Fruit fly (Drosophila melanogaster) whole organism, embryonic: ENCODE results near the gene Prosbeta2R2.

Source experiments
- Antp ChIP-seq: fragments of 200-800 bp; sonication (Bioruptor generic); optimal IDR thresholded peaks from 3 replicates; lab custom pipeline; 2016; ENCODE audit warnings: missing biosample characterization, missing genetic modification characterization
- B-H1 ChIP-seq: fragments of 200-800 bp; sonication (Bioruptor generic); IDR thresholded peaks from 3 replicates; pipeline ENCODE4 v1.3.6; 2022; ENCODE audit warnings: missing biosample characterization, missing genetic modification characterization
- C15 ChIP-seq: fragments of 200-800 bp; sonication (Bioruptor generic); IDR thresholded peaks from 3 replicates; pipeline ENCODE4 v1.3.6; 2022; ENCODE audit warnings: missing biosample characterization, missing genetic modification characterization
- CG10147 ChIP-seq: fragments of 200-800 bp; sonication (Bioruptor generic); optimal IDR thresholded peaks from 2 replicates; lab custom pipeline; 2019; ENCODE audit warnings: missing biosample characterization, mild to moderate bottlenecking, missing genetic modification characterization, moderate library complexity
- CG10959 ChIP-seq: fragments of 200-800 bp; sonication (Bioruptor generic); IDR thresholded peaks from 2 replicates; pipeline ENCODE4 v1.3.6; 2022; ENCODE audit warnings: missing biosample characterization, missing genetic modification characterization
- CG10979 ChIP-seq: fragments of 200-800 bp; sonication (Bioruptor generic); optimal IDR thresholded peaks from 2 replicates; lab custom pipeline; 2018; ENCODE audit warnings: missing biosample characterization, mild to moderate bottlenecking, missing genetic modification characterization, moderate library complexity
- CG11696 ChIP-seq: fragments of 200-800 bp; sonication (Bioruptor generic); IDR thresholded peaks from 2 replicates; pipeline ENCODE4 v1.3.6; 2022; ENCODE audit warnings: missing biosample characterization, missing genetic modification characterization
- CG12236 ChIP-seq: fragments of 200-800 bp; sonication (Bioruptor generic); optimal IDR thresholded peaks from 2 replicates; lab custom pipeline; 2016; ENCODE audit warnings: missing biosample characterization, missing genetic modification characterization
- CG12659 ChIP-seq: fragments of 200-800 bp; sonication (Bioruptor generic); optimal IDR thresholded peaks from 3 replicates; lab custom pipeline; 2017; ENCODE audit warnings: mild to moderate bottlenecking, missing biosample characterization, missing genetic modification reagents, missing genetic modification characterization
- CG13296 ChIP-seq: fragments of 200-800 bp; sonication (Bioruptor generic); optimal IDR thresholded peaks from 3 replicates; lab custom pipeline; 2018; ENCODE audit warnings: missing biosample characterization, mild to moderate bottlenecking, missing genetic modification characterization
- CG14710 ChIP-seq: fragments of 200-800 bp; sonication (Bioruptor generic); optimal IDR thresholded peaks from 3 replicates; lab custom pipeline; 2019; ENCODE audit warnings: missing biosample characterization, mild to moderate bottlenecking, missing genetic modification characterization, moderate library complexity
- CG14965 ChIP-seq: fragments of 200-800 bp; sonication (Bioruptor generic); optimal IDR thresholded peaks from 2 replicates; lab custom pipeline; 2016; ENCODE audit warnings: missing biosample characterization, missing genetic modification characterization, borderline replicate concordance
- CG17359 ChIP-seq: fragments of 200-800 bp; sonication (Bioruptor generic); optimal IDR thresholded peaks from 3 replicates; lab custom pipeline; 2018; ENCODE audit warnings: missing biosample characterization, mild to moderate bottlenecking, missing genetic modification characterization, moderate library complexity
- CG17385 ChIP-seq: fragments of 200-800 bp; sonication (Bioruptor generic); optimal IDR thresholded peaks from 3 replicates; lab custom pipeline; 2018; ENCODE audit warnings: missing biosample characterization, mild to moderate bottlenecking, missing genetic modification characterization
- CG17829 ChIP-seq: fragments of 200-800 bp; optimal IDR thresholded peaks from 2 replicates; lab custom pipeline; 2019; ENCODE audit warnings: missing biosample characterization, mild to moderate bottlenecking, missing genetic modification characterization, moderate library complexity
- CG1832 ChIP-seq: fragments of 200-800 bp; sonication (Bioruptor generic); optimal IDR thresholded peaks from 2 replicates; lab custom pipeline; 2017; ENCODE audit warnings: missing biosample characterization, mild to moderate bottlenecking, missing genetic modification characterization, inconsistent platforms
- CG3065 ChIP-seq: fragments of 200-800 bp; sonication (Bioruptor generic); optimal IDR thresholded peaks from 2 replicates; lab custom pipeline; 2016; ENCODE audit warnings: missing biosample characterization, missing genetic modification characterization
- CG31224 ChIP-seq: fragments of 200-800 bp; sonication (Bioruptor generic); IDR thresholded peaks from 2 replicates; pipeline ENCODE4 v1.3.6; 2022; ENCODE audit warnings: missing biosample characterization, missing genetic modification characterization
- CG33213 ChIP-seq: fragments of 200-800 bp; sonication (Bioruptor generic); optimal IDR thresholded peaks from 3 replicates; lab custom pipeline; 2016; ENCODE audit warnings: missing biosample characterization, missing genetic modification characterization
- CG3838 ChIP-seq: fragments of 200-800 bp; sonication (Bioruptor generic); optimal IDR thresholded peaks from 3 replicates; lab custom pipeline; 2016; ENCODE audit warnings: missing biosample characterization, missing genetic modification characterization
- CG5180 ChIP-seq: fragments of 200-800 bp; sonication (Bioruptor generic); optimal IDR thresholded peaks from 3 replicates; lab custom pipeline; 2017; ENCODE audit warnings: missing biosample characterization, missing genetic modification characterization, mild to moderate bottlenecking, moderate library complexity, missing genetic modification reagents
- CG6254 ChIP-seq: fragments of 200-800 bp; sonication (Bioruptor generic); optimal IDR thresholded peaks from 3 replicates; lab custom pipeline; 2017; ENCODE audit warnings: mild to moderate bottlenecking, missing biosample characterization, missing genetic modification reagents, missing genetic modification characterization
- CG6654 ChIP-seq: fragments of 200-800 bp; sonication (Bioruptor generic); optimal IDR thresholded peaks from 2 replicates; lab custom pipeline; 2017; ENCODE audit warnings: missing biosample characterization, mild to moderate bottlenecking, missing genetic modification characterization
- CG6765 ChIP-seq: fragments of 200-800 bp; sonication (Bioruptor generic); optimal IDR thresholded peaks from 3 replicates; lab custom pipeline; 2017; ENCODE audit warnings: missing biosample characterization, mild to moderate bottlenecking, missing genetic modification characterization
- CG7963 ChIP-seq: fragments of 200-800 bp; sonication (Bioruptor generic); IDR thresholded peaks from 3 replicates; pipeline ENCODE4 v1.3.6; 2022; ENCODE audit warnings: missing biosample characterization, missing genetic modification characterization; ENCODE audit not compliant: partially characterized antibody
- CG9727 ChIP-seq: fragments of 200-800 bp; sonication (Bioruptor generic); optimal IDR thresholded peaks from 3 replicates; lab custom pipeline; 2017; ENCODE audit warnings: missing biosample characterization, mild to moderate bottlenecking, missing genetic modification characterization
- Dek ChIP-seq: fragments of 200-800 bp; sonication (Bioruptor generic); optimal IDR thresholded peaks from 3 replicates; lab custom pipeline; 2019; ENCODE audit warnings: missing biosample characterization, mild to moderate bottlenecking, missing genetic modification characterization, moderate library complexity
- Dp ChIP-seq: fragments of 200-800 bp; sonication (Bioruptor generic); optimal IDR thresholded peaks from 2 replicates; lab custom pipeline; 2018; ENCODE audit warnings: missing biosample characterization, mild to moderate bottlenecking, missing genetic modification characterization, moderate library complexity
- Lpt ChIP-seq: fragments of >200 bp; optimal IDR thresholded peaks from 2 replicates; lab custom pipeline; 2018; ENCODE audit warnings: missing biosample characterization, missing genetic modification characterization
- Med ChIP-seq: fragments of 200-800 bp; sonication (Bioruptor generic); peaks from one replicate; lab custom pipeline; 2016; ENCODE audit warnings: missing biosample characterization, missing genetic modification characterization, mild to moderate bottlenecking, inconsistent platforms, moderate library complexity
- Neu2 ChIP-seq: fragments of 200-800 bp; sonication (Bioruptor generic); optimal IDR thresholded peaks from 3 replicates; lab custom pipeline; 2016; ENCODE audit warnings: missing biosample characterization, missing genetic modification characterization, borderline replicate concordance
- Ptx1 ChIP-seq: fragments of 200-800 bp; sonication (Bioruptor generic); IDR thresholded peaks from 2 replicates; pipeline ENCODE4 v1.3.6; 2022; ENCODE audit warnings: missing biosample characterization, missing genetic modification characterization
- Sox100B ChIP-seq: fragments of 200-800 bp; sonication (Bioruptor generic); optimal IDR thresholded peaks from 3 replicates; lab custom pipeline; 2018; ENCODE audit warnings: missing biosample characterization, mild to moderate bottlenecking, missing genetic modification characterization
- Sox102F ChIP-seq: fragments of 200-800 bp; sonication (Bioruptor generic); optimal IDR thresholded peaks from 2 replicates; lab custom pipeline; 2018; ENCODE audit warnings: missing biosample characterization, mild to moderate bottlenecking, missing genetic modification characterization, moderate library complexity
- TFAM ChIP-seq: fragments of 200-800 bp; sonication (Bioruptor generic); optimal IDR thresholded peaks from 2 replicates; lab custom pipeline; 2017; ENCODE audit warnings: missing biosample characterization, missing genetic modification characterization, inconsistent platforms
- bsh ChIP-seq, 2 experiments: fragments of 200-800 bp; sonication (Bioruptor generic); optimal IDR thresholded peaks; 2 replicates each; lab custom pipeline; 2017 to 2018; ENCODE audit warnings: mild to moderate bottlenecking in 2 of 2, missing biosample characterization in 2 of 2, missing genetic modification characterization in 2 of 2, moderate library complexity in 1 of 2
- dati ChIP-seq: fragments of 200-800 bp; sonication (Bioruptor generic); IDR thresholded peaks from 2 replicates; pipeline ENCODE4 v1.3.6; 2022; ENCODE audit warnings: missing biosample characterization, missing genetic modification characterization
- gfzf ChIP-seq: fragments of 200-800 bp; sonication (Bioruptor generic); optimal IDR thresholded peaks from 2 replicates; lab custom pipeline; 2016; ENCODE audit warnings: missing biosample characterization, mild to moderate bottlenecking, missing genetic modification characterization, moderate library complexity
- insv ChIP-seq, 2 experiments: fragments of 200-800 bp; sonication (Bioruptor generic); optimal IDR thresholded peaks; 3 replicates each; lab custom pipeline; 2016 to 2018; ENCODE audit warnings: missing biosample characterization in 2 of 2, missing genetic modification characterization in 2 of 2
- lbe ChIP-seq: fragments of 200-800 bp; sonication (Bioruptor generic); optimal IDR thresholded peaks from 2 replicates; lab custom pipeline; 2016; ENCODE audit warnings: missing biosample characterization, mild to moderate bottlenecking, missing genetic modification characterization
- lilli ChIP-seq: fragments of 200-800 bp; sonication (Bioruptor generic); optimal IDR thresholded peaks from 3 replicates; lab custom pipeline; 2016; ENCODE audit warnings: missing biosample characterization, missing genetic modification characterization
- maf-S ChIP-seq: fragments of 200-800 bp; sonication (Bioruptor generic); optimal IDR thresholded peaks from 2 replicates; lab custom pipeline; 2016; ENCODE audit warnings: missing biosample characterization, missing genetic modification characterization
- nom ChIP-seq: fragments of 200-800 bp; sonication (Bioruptor generic); optimal IDR thresholded peaks from 2 replicates; lab custom pipeline; 2017; ENCODE audit warnings: missing biosample characterization, missing genetic modification characterization, mild to moderate bottlenecking, moderate library complexity, missing genetic modification reagents
- pnt ChIP-seq: fragments of 200-800 bp; sonication (Bioruptor generic); optimal IDR thresholded peaks from 3 replicates; lab custom pipeline; 2016; ENCODE audit warnings: missing biosample characterization, missing genetic modification characterization
- repo ChIP-seq: fragments of 200-800 bp; sonication (Bioruptor generic); optimal IDR thresholded peaks from 2 replicates; lab custom pipeline; 2016; ENCODE audit warnings: missing biosample characterization, missing genetic modification characterization
- slou ChIP-seq: fragments of 200-800 bp; sonication (Bioruptor generic); optimal IDR thresholded peaks from 3 replicates; lab custom pipeline; 2016; ENCODE audit warnings: missing biosample characterization, missing genetic modification characterization
- tll ChIP-seq, 2 experiments: fragments of 200-800 bp in 1 of 2; fragments of >200 bp in 1 of 2; sonication (Bioruptor generic) in 1 of 2; optimal IDR thresholded peaks; 2 replicates each; lab custom pipeline; 2017 to 2019; ENCODE audit warnings: missing biosample characterization in 2 of 2, missing genetic modification characterization in 2 of 2, mild to moderate bottlenecking in 1 of 2, moderate library complexity in 1 of 2

The Prosbeta2R2 gene

DNA sequence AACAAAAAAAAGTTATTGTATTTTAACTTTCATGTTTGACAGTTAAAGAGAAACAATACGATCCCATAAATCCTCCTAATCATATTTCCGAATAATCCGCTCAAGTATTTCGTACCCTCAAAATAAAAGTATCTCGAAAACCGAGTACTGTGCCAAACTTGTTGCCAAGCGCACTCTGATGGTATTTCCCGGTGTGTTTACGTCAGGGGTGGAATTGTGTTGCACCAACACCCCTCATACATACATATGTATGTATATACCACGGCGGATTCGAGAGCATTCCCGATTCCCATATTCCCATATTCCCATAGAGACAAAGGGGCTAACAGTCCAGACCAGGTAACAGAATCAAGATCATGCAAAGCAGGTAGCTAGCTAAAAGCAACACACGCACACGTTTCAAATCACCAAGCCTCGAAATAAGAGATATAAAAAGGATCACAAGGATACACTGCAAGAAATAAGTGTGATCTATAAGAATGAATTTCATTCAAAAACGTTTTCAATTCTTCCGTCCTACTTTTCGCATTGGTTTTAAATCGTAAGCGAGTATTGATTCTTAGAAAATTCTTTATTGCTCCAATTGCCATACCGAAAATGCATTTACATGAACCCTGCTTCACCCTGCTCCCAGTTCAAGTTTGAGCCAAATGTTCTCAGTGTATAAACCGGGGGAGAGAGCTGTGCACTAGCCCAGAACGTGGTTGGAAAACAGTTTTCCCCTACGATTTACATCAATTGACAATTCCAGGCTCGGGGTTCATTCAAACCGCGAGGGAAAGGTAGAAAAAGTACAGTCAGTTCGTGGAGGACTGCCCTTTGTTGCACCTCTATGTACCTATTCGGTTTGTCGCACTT is 7.2 kb downstream of the Prosbeta2R2 start (continued):
- peak; percentile 41 for TF ChIP-seq CG14965
- TF ChIP-seq CG14710: peak; percentile 94
- no peak for TF ChIP-seq CG7963 (GFP tag; lab: Robert Waterston, UW)
- TF ChIP-seq Neu2: peak; percentile 90
- TF ChIP-seq CG17359: peak; percentile 52
- TF ChIP-seq CG6254: peak; percentile 78
- TF ChIP-seq CG6765 (GFP tag; lab: Kevin White, UChicago): no peak
- TF ChIP-seq CG13296 (GFP tag; lab: Kevin White, UChicago): no peak
- peak; percentile 36 for TF ChIP-seq CG5180 (GFP tag; lab: Kevin White, UChicago)
- TF ChIP-seq bsh (GFP tag; optimal IDR thresholded peaks at IDR 0.05; lab: Kevin White, UChicago): peak in 1 of 2 experiments; percentile 79
- peak; percentile 38 for TF ChIP-seq Sox102F (GFP tag; lab: Kevin White, UChicago)
- TF ChIP-seq CG3065: peak; percentile 58
- peak; percentile 23 for TF ChIP-seq CG17385 (GFP tag; lab: Kevin White, UChicago)
- peak; percentile 70 for TF ChIP-seq CG33213 (GFP tag; lab: Kevin White, UChicago)
- peak in 1 of 2 experiments; percentile 48 for TF ChIP-seq insv (GFP tag; optimal IDR thresholded peaks at IDR 0.05; lab: Kevin White, UChicago)
- TF ChIP-seq Lpt: peak; percentile 5
- TF ChIP-seq gfzf (GFP tag; lab: Kevin White, UChicago): no peak
- no peak for TF ChIP-seq B-H1 (GFP tag; lab: Robert Waterston, UW)
- peak; percentile 95 for TF ChIP-seq CG10979 (tag; lab: Kevin White, UChicago)
- no peak for TF ChIP-seq Dek (tag; lab: Kevin White, UChicago)
- peak; percentile 84 for TF ChIP-seq CG12236 (GFP tag; lab: Kevin White, UChicago)
- peak; percentile 11 for TF ChIP-seq CG12659 (GFP tag; lab: Kevin White, UChicago)
- TF ChIP-seq Antp (GFP tag; lab: Kevin White, UChicago): peak; percentile 80
- peak; percentile 87 for TF ChIP-seq Med (GFP tag; lab: Kevin White, UChicago)
- no peak for TF ChIP-seq slou (GFP tag; lab: Kevin White, UChicago)
- peak; percentile 56 for TF ChIP-seq Sox100B (GFP tag; lab: Kevin White, UChicago)
- no peak for TF ChIP-seq CG11696 (GFP tag; lab: Robert Waterston, UW)
- TF ChIP-seq pnt: peak; percentile 89
- peak; percentile 16 for TF ChIP-seq nom (GFP tag; lab: Kevin White, UChicago)
- TF ChIP-seq dati (GFP tag; lab: Robert Waterston, UW): no peak
- peak; percentile 62 for TF ChIP-seq TFAM (GFP tag; lab: Kevin White, UChicago)
- TF ChIP-seq repo: peak; percentile 69
- no peak for TF ChIP-seq CG6654
- TF ChIP-seq lilli: peak; percentile 66
- no peak for TF ChIP-seq CG31224 (GFP tag; lab: Robert Waterston, UW)
- TF ChIP-seq Dp: no peak
- TF ChIP-seq CG10959 (GFP tag; lab: Robert Waterston, UW): peak; percentile 93
- no peak for TF ChIP-seq CG1832 (GFP tag; lab: Kevin White, UChicago)
- TF ChIP-seq CG17829 (tag; lab: Kevin White, UChicago): peak; percentile 94
- TF ChIP-seq C15: 0 out of 3 replicates have a peak, but pooled peaks have one; percentile 6
- TF ChIP-seq Ptx1 (GFP tag; lab: Robert Waterston, UW): peak; percentile 28; the same call in 1 of the 2 replicates
- peak in 1 of 2 experiments; percentile 44 for TF ChIP-seq tll (GFP tag; optimal IDR thresholded peaks at IDR 0.05; lab: Kevin White, UChicago)
- TF ChIP-seq CG9727 (GFP tag; lab: Kevin White, UChicago): peak; percentile 96
- no peak for TF ChIP-seq lbe (GFP tag; lab: Kevin White, UChicago)
- peak; percentile 63 for TF ChIP-seq maf-S (GFP tag; lab: Kevin White, UChicago)
- no peak for TF ChIP-seq CG3838 (GFP tag; lab: Kevin White, UChicago)
- TF ChIP-seq CG10147: no peak
